Worm (Caenorhabditis elegans): ENCODE data around the gene col-73.
"Not testable (repeated sequence)": the region's sequence is repeated elsewhere in the genome, so short reads cannot be mapped to it uniquely, and the experiment has no call there.

The col-73 gene

DNA sequence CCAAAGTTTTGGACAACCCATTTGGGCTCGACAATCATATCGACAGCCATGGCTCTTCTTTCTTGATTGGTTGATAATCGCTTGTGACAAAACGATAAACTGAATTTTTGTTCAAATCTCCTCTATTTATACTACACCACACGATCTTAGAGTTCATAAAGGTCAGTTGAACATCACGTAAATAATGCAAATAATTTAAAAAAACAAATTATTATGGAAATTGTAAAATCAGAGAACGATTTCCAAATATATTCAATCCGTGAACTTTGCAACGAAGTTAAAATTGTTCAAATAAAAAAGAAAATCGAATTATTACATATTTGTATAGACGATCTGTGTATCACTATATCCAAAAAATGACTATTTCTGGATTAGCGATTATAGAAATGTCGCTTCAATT, 9.6 kb downstream of the col-73 start, which contains the start of the genes mpst-4 and F11G11.14:
Gene mpst-4 (minus strand): TSS at position 101 of the 400 bp plus-strand sequence.
Gene F11G11.14 (plus strand): TSS at position 325 of the 400 bp plus-strand sequence.
- TF ChIP-seq mdl-1 (tag; optimal IDR thresholded peaks at IDR 0.05) (no peak), nhr-43 (tag; optimal IDR thresholded peaks at IDR 0.05; ENCODE audit: poor library complexity, severe bottlenecking) (no peak), ceh-82 (tag; optimal IDR thresholded peaks at IDR 0.05) (no peak), hmg-11 (tag; optimal IDR thresholded peaks at IDR 0.05) (no peak), egl-27 (tag; optimal IDR thresholded peaks at IDR 0.05) (no peak), unc-39 (tag; optimal IDR thresholded peaks at IDR 0.05) (no peak), elt-3 (tag; optimal IDR thresholded peaks at IDR 0.05) (no peak), ztf-11 (tag; optimal IDR thresholded peaks at IDR 0.05) (no peak), egl-5 (tag; optimal IDR thresholded peaks at IDR 0.05) (no peak), unc-62 (GFP tag; optimal IDR thresholded peaks at IDR 0.05) (no peak), tbx-2 (tag; optimal IDR thresholded peaks at IDR 0.05) (no peak), zag-1 (tag; optimal IDR thresholded peaks at IDR 0.05) (no peak), ama-1 (optimal IDR thresholded peaks at IDR 0.05) (no peak), eor-1 (tag; optimal IDR thresholded peaks at IDR 0.05) (no peak), snpc-4 (tag; optimal IDR thresholded peaks at IDR 0.05) (no peak), ceh-28 (tag; optimal IDR thresholded peaks at IDR 0.05) (no peak)

DNA sequence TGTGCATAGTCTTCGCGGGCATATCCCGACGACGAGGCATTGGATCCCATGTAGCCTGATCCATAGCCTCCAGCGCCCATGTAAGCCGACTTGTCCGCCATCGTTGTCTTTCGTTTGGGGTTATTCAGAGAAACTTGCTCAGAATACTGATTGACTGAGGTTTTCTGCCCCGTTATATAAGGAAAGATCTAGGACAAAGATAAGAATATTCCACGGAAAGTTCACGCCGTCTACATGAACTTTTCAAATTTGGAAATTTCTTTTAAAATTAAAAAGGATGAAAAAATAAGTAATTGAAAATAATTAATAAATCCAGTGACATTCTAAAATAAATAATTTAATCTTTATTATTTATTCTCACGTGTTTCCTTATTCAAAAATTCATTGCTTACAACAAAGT, 12.7 kb downstream of the col-73 start, which contains the start of the genes nspd-5 and F11G11.4:
Gene nspd-5 (minus strand): TSS at position 101 of the 400 bp plus-strand sequence.
Gene F11G11.4 (plus strand): TSS at position 335 of the 400 bp plus-strand sequence.
- TF ChIP-seq nhr-237, nhr-28, pha-4 (tag; optimal IDR thresholded peaks at IDR 0.05): not testable (repeated sequence)

DNA sequence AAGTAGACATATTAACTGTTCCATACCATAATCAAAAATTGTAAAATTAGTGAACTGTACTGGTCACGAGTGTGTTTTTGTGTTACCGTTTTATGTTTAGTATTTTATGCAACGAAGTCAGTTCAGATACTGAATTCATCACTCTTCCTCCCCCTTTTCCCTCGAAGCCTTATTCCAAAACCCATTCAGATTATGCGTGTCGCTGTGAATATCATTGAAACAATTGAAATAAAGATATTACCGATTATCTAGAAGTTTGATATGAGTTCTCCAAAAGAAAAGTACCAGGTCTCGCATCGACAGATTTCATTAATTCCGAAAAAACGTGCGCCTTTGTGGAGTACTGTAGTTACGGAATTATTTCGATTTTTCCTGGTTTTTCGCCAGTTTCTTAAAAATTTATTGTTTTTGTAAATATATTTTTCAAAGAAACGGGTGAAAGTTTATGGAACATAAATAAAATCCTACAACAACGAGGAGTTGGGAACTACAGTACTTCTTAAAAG, 14.0 kb downstream of the col-73 start:
- TF ChIP-seq ceh-82 (tag; optimal IDR thresholded peaks at IDR 0.05) (no peak), skn-1 (tag; optimal IDR thresholded peaks at IDR 0.05) (no peak), pha-4 (tag; optimal IDR thresholded peaks at IDR 0.05) (no peak), nhr-237 (tag; optimal IDR thresholded peaks at IDR 0.05) (no peak), elt-3 (tag; optimal IDR thresholded peaks at IDR 0.05) (no peak), nhr-43 (tag; optimal IDR thresholded peaks at IDR 0.05; ENCODE audit: poor library complexity, severe bottlenecking) (no peak), zag-1 (tag; optimal IDR thresholded peaks at IDR 0.05) (no peak), lsy-12 (tag; optimal IDR thresholded peaks at IDR 0.05) (peak; percentile 12), ama-1 (optimal IDR thresholded peaks at IDR 0.05) (peak; percentile 46), nhr-77 (tag; optimal IDR thresholded peaks at IDR 0.05) (no peak), eor-1 (tag; optimal IDR thresholded peaks at IDR 0.05) (no peak), nhr-76 (tag; optimal IDR thresholded peaks at IDR 0.05) (no peak), R02D3.7 (tag; optimal IDR thresholded peaks at IDR 0.05) (no peak), nhr-11 (tag; optimal IDR thresholded peaks at IDR 0.05) (no peak), aly-2 (tag; optimal IDR thresholded peaks at IDR 0.05) (no peak), elt-2 (tag; optimal IDR thresholded peaks at IDR 0.05) (peak; percentile 4)

DNA sequence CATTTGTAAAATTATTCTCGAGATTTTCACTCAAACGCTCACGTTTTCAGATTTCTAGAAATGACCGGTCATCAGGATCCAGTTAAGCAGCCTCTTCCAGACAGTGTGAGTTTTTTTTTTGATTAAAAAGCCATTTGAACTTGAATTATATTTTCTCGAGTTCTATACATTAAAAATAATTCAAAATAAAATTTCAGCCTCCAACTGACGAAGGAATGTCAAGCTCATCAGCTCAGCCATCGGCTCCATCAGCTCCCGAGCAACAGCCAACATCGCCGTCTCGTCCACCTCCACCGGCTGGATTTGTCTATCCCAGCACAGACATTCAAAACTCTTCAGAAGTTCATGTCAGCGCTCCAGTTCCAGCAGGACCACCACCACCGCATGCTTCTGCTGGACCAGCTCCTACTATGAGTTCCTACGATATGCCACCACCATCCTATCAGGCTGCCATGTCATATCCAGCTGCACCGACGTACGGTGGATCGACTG, 15.0 kb downstream of the col-73 start, which contains the start of gene F11G11.5:
Gene F11G11.5 (plus strand): TSS at position 51 of the 492 bp plus-strand sequence.
- TF ChIP-seq nhr-23 (tag; optimal IDR thresholded peaks at IDR 0.05) = no peak
- no peak for TF ChIP-seq hmg-11 (tag; optimal IDR thresholded peaks at IDR 0.05)
- TF ChIP-seq tbx-2 (tag; optimal IDR thresholded peaks at IDR 0.05) = no peak
- TF ChIP-seq lin-15B (tag; optimal IDR thresholded peaks at IDR 0.05) = no peak
- no peak for TF ChIP-seq ztf-4 (tag; optimal IDR thresholded peaks at IDR 0.05)
- TF ChIP-seq mml-1 (tag; optimal IDR thresholded peaks at IDR 0.05) = no peak
- TF ChIP-seq nhr-43 (tag; optimal IDR thresholded peaks at IDR 0.05; ENCODE audit: poor library complexity, severe bottlenecking) = peak; percentile 4
- no peak for TF ChIP-seq fkh-2 (tag; optimal IDR thresholded peaks at IDR 0.05)
- TF ChIP-seq skn-1 (tag; optimal IDR thresholded peaks at IDR 0.05) = no peak
- TF ChIP-seq ama-1 (optimal IDR thresholded peaks at IDR 0.05) = peak; percentile 76
- no peak for TF ChIP-seq elt-2 (tag; optimal IDR thresholded peaks at IDR 0.05)

DNA sequence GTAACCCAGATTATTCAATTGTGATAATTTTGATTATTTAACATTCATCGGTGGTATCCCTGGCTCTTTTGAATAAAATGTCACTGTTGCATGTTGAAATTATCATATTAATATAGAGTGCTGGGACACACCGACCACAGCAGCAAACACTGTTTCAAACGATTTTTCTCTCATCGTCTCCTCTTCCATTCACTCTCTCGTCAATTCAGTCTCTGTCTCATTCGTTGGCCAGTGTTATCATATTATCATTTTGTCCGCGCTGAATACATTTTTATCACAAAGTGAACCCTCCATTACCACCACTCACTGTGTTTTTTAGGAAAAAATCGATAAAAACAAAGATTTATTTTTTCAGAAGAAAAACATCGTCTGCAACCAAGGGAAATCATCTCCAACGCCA, 15.8 kb downstream of the col-73 start:
- TF ChIP-seq pha-4 (tag; optimal IDR thresholded peaks at IDR 0.05) (peak; percentile 4), nfya-1 (tag; optimal IDR thresholded peaks at IDR 0.05; ENCODE audit: insufficient read depth) (peak; percentile 26), elt-2 (tag; optimal IDR thresholded peaks at IDR 0.05) (peak; percentile 96), ama-1 (optimal IDR thresholded peaks at IDR 0.05) (peak; percentile 69), lsy-12 (tag; optimal IDR thresholded peaks at IDR 0.05) (peak; percentile 36), pqm-1 (tag; optimal IDR thresholded peaks at IDR 0.05) (peak; percentile 25), lin-15B (tag; optimal IDR thresholded peaks at IDR 0.05) (no peak), nhr-12 (tag; optimal IDR thresholded peaks at IDR 0.05) (no peak), ztf-11 (tag; optimal IDR thresholded peaks at IDR 0.05) (no peak), ceh-28 (tag; optimal IDR thresholded peaks at IDR 0.05) (peak; percentile 10), nhr-25 (tag; optimal IDR thresholded peaks at IDR 0.05) (peak; percentile 23), tbx-2 (tag; optimal IDR thresholded peaks at IDR 0.05) (no peak), jun-1 (tag; optimal IDR thresholded peaks at IDR 0.05) (no peak)
